Worm (Caenorhabditis elegans): ENCODE results near the gene W02B12.16.

W02B12.16 gene

ce11 chrII:11484600-11484999 lies 8.3 kb upstream of the W02B12.16 start (continued):
- TF ChIP-seq mep-1 (tag; optimal IDR thresholded peaks at IDR 0.05) (no peak), spr-3 (GFP tag; optimal IDR thresholded peaks at IDR 0.05) (peak; percentile 87), attf-4 (tag; optimal IDR thresholded peaks at IDR 0.05) (no peak), nhr-25 (tag; optimal IDR thresholded peaks at IDR 0.05; ENCODE audit: borderline replicate concordance, insufficient read depth) (peak; percentile 44), unc-39 (tag; optimal IDR thresholded peaks at IDR 0.05) (no peak), hmg-1.1 (GFP tag; IDR thresholded peaks at IDR 0.05) (peak; percentile 95), set-16 (GFP tag; IDR thresholded peaks at IDR 0.05) (peak; percentile 56; the same call in 1 of the 2 replicates), ceh-62 (tag; optimal IDR thresholded peaks at IDR 0.05) (no peak), skn-1 (tag; optimal IDR thresholded peaks at IDR 0.05) (no peak), nhr-41 (GFP tag; IDR thresholded peaks at IDR 0.05) (peak; percentile 95), ctbp-1 (GFP tag; IDR thresholded peaks at IDR 0.05) (peak; percentile 95), mdl-1 (tag; optimal IDR thresholded peaks at IDR 0.05) (peak; percentile 34 to 86), tag-97 (GFP tag; IDR thresholded peaks at IDR 0.05) (no peak), hif-1 (tag; optimal IDR thresholded peaks at IDR 0.05) (peak; percentile 44 to 84), madf-5 (GFP tag; IDR thresholded peaks at IDR 0.05) (peak; percentile 82 to 97; a peak in 3 of 4 replicates), hlh-30 (tag; optimal IDR thresholded peaks at IDR 0.05; ENCODE audit: insufficient read depth) (no peak), zfp-3 (GFP tag; conservative IDR thresholded peaks at IDR 0.05) (0 out of 2 replicates have a peak, but pooled peaks have one; percentile 48), snpc-4 (tag; optimal IDR thresholded peaks at IDR 0.05) (no peak), mxl-2 (GFP tag; conservative IDR thresholded peaks at IDR 0.05) (peak; percentile 75), ama-1 (optimal IDR thresholded peaks at IDR 0.05) (no peak), daf-12 (tag; optimal IDR thresholded peaks at IDR 0.05) (no peak), Y5F2A.4 (GFP tag; optimal IDR thresholded peaks at IDR 0.05) (peak; percentile 95), madf-9 (GFP tag; conservative IDR thresholded peaks at IDR 0.05) (peak; percentile 94), saeg-2 (GFP tag; IDR thresholded peaks at IDR 0.05) (peak; percentile 93), daf-19 (GFP tag; conservative IDR thresholded peaks at IDR 0.05) (peak; percentile 97), arid-1 (GFP tag; conservative IDR thresholded peaks at IDR 0.05) (peak; percentile 97), egl-27 (tag; optimal IDR thresholded peaks at IDR 0.05) (no peak), F44E2.7 (GFP tag; IDR thresholded peaks at IDR 0.05) (peak; percentile 96), ces-1 (GFP tag; optimal IDR thresholded peaks at IDR 0.05) (no peak), nhr-28 (tag; optimal IDR thresholded peaks at IDR 0.05) (no peak), mxl-3 (GFP tag; optimal IDR thresholded peaks at IDR 0.05) (peak; percentile 88), lin-1 (GFP tag; IDR thresholded peaks at IDR 0.05) (peak; percentile 92), dmd-9 (GFP tag; IDR thresholded peaks at IDR 0.05) (peak; percentile 93), nhr-111 (GFP tag; optimal IDR thresholded peaks at IDR 0.05) (peak; percentile 70), zag-1 (tag; optimal IDR thresholded peaks at IDR 0.05) (no peak), ceh-28 (tag; optimal IDR thresholded peaks at IDR 0.05) (no peak), duxl-1 (tag; optimal IDR thresholded peaks at IDR 0.05; ENCODE audit: poor library complexity) (peak; percentile 72), ceh-32 (tag; optimal IDR thresholded peaks at IDR 0.05; ENCODE audit: poor library complexity) (no peak), nhr-102 (tag; optimal IDR thresholded peaks at IDR 0.05) (peak; percentile 75), ztf-11 (tag; optimal IDR thresholded peaks at IDR 0.05) (no peak), zip-2 (tag; optimal IDR thresholded peaks at IDR 0.05) (peak; percentile 51), dpl-1 (GFP tag; optimal IDR thresholded peaks at IDR 0.05) (peak; percentile 46), F10B5.3 (tag; optimal IDR thresholded peaks at IDR 0.05) (peak; percentile 77), fos-1 (tag; optimal IDR thresholded peaks at IDR 0.05) (no peak), Y105C5A.15 (GFP tag; IDR thresholded peaks at IDR 0.05) (peak; percentile 97), aha-1 (tag) (peak; percentile 98), jun-1 (tag; optimal IDR thresholded peaks at IDR 0.05) (peak; percentile 8), ztf-7 (tag; optimal IDR thresholded peaks at IDR 0.05) (no peak), lim-7 (GFP tag; IDR thresholded peaks at IDR 0.05) (peak; percentile 100), rbr-2 (tag; optimal IDR thresholded peaks at IDR 0.05) (peak; percentile 87), nhr-6 (tag; optimal IDR thresholded peaks at IDR 0.05) (no peak), lin-29 (GFP tag; IDR thresholded peaks at IDR 0.05) (peak; percentile 84)
